Fruit fly (Drosophila melanogaster): ENCODE results near the gene sl.
A peak's percentile ranks its signal among the peaks of the same experiment; 100 is the strongest.

The sl gene

dm6 chrX:16391397-16391796, 41.3 kb downstream of the sl start, which contains the start of the genes TH1 and mei-41 (continued):
- TF ChIP-seq al (GFP tag; IDR thresholded peaks at IDR 0.05) = peak; percentile 95
- peak; percentile 60 for TF ChIP-seq org-1 (GFP tag; optimal IDR thresholded peaks at IDR 0.05)
- peak; percentile 96 for TF ChIP-seq lmd (GFP tag; IDR thresholded peaks at IDR 0.05)
- no peak for TF ChIP-seq Hmx (GFP tag; optimal IDR thresholded peaks at IDR 0.05)
- TF ChIP-seq CG3281 (GFP tag; optimal IDR thresholded peaks at IDR 0.05) = no peak
- TF ChIP-seq CG10321 (GFP tag; IDR thresholded peaks at IDR 0.05) = peak; percentile 11; the same call in 1 of the 2 replicates
- TF ChIP-seq Elba2 (GFP tag; optimal IDR thresholded peaks at IDR 0.05) = no peak
- no peak for TF ChIP-seq scrt (GFP tag; optimal IDR thresholded peaks at IDR 0.05)
- peak; percentile 96 for TF ChIP-seq CG14441 (GFP tag; IDR thresholded peaks at IDR 0.05)
- peak; percentile 93 for TF ChIP-seq CG9817 (tag; optimal IDR thresholded peaks at IDR 0.05)
- no peak for TF ChIP-seq CG13894 (tag; optimal IDR thresholded peaks at IDR 0.05)
- TF ChIP-seq gt (GFP tag; IDR thresholded peaks at IDR 0.05) = peak; percentile 90
- TF ChIP-seq CG8290 (GFP tag; optimal IDR thresholded peaks at IDR 0.05) = peak; percentile 80
- peak in 1 of 2 experiments; percentile 38 for TF ChIP-seq CG8290 (tag; optimal IDR thresholded peaks at IDR 0.05)
- TF ChIP-seq stc (GFP tag; IDR thresholded peaks at IDR 0.05) = peak; percentile 89
- TF ChIP-seq sens-2 (GFP tag; IDR thresholded peaks at IDR 0.05) = peak; percentile 84
- peak; percentile 26 for TF ChIP-seq Antp (GFP tag; optimal IDR thresholded peaks at IDR 0.05)
- peak; percentile 46 for TF ChIP-seq CG18011 (GFP tag; optimal IDR thresholded peaks at IDR 0.05)
- TF ChIP-seq Xbp1 (GFP tag; optimal IDR thresholded peaks at IDR 0.05) = peak; percentile 89
- no peak for TF ChIP-seq Doc3 (GFP tag; IDR thresholded peaks at IDR 0.05; ENCODE audit: partially characterized antibody)
- TF ChIP-seq Atf-2 (GFP tag; optimal IDR thresholded peaks at IDR 0.05) = peak; percentile 19
- TF ChIP-seq disco-r (GFP tag; optimal IDR thresholded peaks at IDR 0.05) = no peak
- no peak for TF ChIP-seq tap (tag; optimal IDR thresholded peaks at IDR 0.05)
- peak; percentile 66 for TF ChIP-seq Dip3 (GFP tag; optimal IDR thresholded peaks at IDR 0.05)
- peak; percentile 82 for TF ChIP-seq Lim3 (GFP tag; IDR thresholded peaks at IDR 0.05)
- peak; percentile 81 for TF ChIP-seq Oaz (GFP tag; IDR thresholded peaks at IDR 0.05)
- peak; percentile 86 for TF ChIP-seq gsb (GFP tag; IDR thresholded peaks at IDR 0.05)
- TF ChIP-seq Dll (GFP tag; IDR thresholded peaks at IDR 0.05; ENCODE audit: partially characterized antibody) = peak; percentile 58; the same call in 3 of the 4 replicates
- TF ChIP-seq danr (GFP tag; IDR thresholded peaks at IDR 0.05) = peak; percentile 93
- no peak for TF ChIP-seq CG7745 (tag; optimal IDR thresholded peaks at IDR 0.05)
- TF ChIP-seq dysf (GFP tag; IDR thresholded peaks at IDR 0.05) = peak; percentile 96
- peak; percentile 82 for TF ChIP-seq so (GFP tag; IDR thresholded peaks at IDR 0.05)
- TF ChIP-seq chm (GFP tag; IDR thresholded peaks at IDR 0.05) = peak; percentile 90
- TF ChIP-seq CG18476 (GFP tag; optimal IDR thresholded peaks at IDR 0.05) = peak; percentile 61
- TF ChIP-seq ase (GFP tag; IDR thresholded peaks at IDR 0.05) = peak; percentile 93
- no peak for TF ChIP-seq gcm2 (GFP tag; optimal IDR thresholded peaks at IDR 0.05)
- TF ChIP-seq sr (GFP tag; IDR thresholded peaks at IDR 0.05) = no peak; the same call in 2 of the 3 replicates
- TF ChIP-seq CG17385 (GFP tag; optimal IDR thresholded peaks at IDR 0.05) = peak; percentile 96
- peak; percentile 93 for TF ChIP-seq CG10959 (GFP tag; IDR thresholded peaks at IDR 0.05)
- TF ChIP-seq CG4854 (GFP tag; optimal IDR thresholded peaks at IDR 0.05) = no peak
- TF ChIP-seq lov (optimal IDR thresholded peaks at IDR 0.05) = no peak
- TF ChIP-seq lov (GFP tag; IDR thresholded peaks at IDR 0.05) = peak; percentile 89
- TF ChIP-seq CG6854 (GFP tag; optimal IDR thresholded peaks at IDR 0.05) = peak; percentile 37
- no peak for TF ChIP-seq CG5180 (GFP tag; optimal IDR thresholded peaks at IDR 0.05)
- TF ChIP-seq Oli (tag; optimal IDR thresholded peaks at IDR 0.05) = peak; percentile 88
- TF ChIP-seq Dek (tag; optimal IDR thresholded peaks at IDR 0.05) = peak; percentile 87
- TF ChIP-seq CG33213 (GFP tag; optimal IDR thresholded peaks at IDR 0.05) = no peak
- TF ChIP-seq Side (GFP tag; optimal IDR thresholded peaks at IDR 0.05) = no peak
- peak; percentile 54 for TF ChIP-seq CG6683 (GFP tag; optimal IDR thresholded peaks at IDR 0.05)
- no peak for TF ChIP-seq ab (GFP tag; optimal IDR thresholded peaks at IDR 0.05)
- TF ChIP-seq CG12769 (tag; optimal IDR thresholded peaks at IDR 0.05) = no peak
- no peak for TF ChIP-seq CG7556 (GFP tag; optimal IDR thresholded peaks at IDR 0.05)
- peak; percentile 59 for TF ChIP-seq chn (GFP tag; optimal IDR thresholded peaks at IDR 0.05)

Measured in whole organism, embryonic.